Worm (Caenorhabditis elegans) whole organism, L1 larva: ENCODE data around the gene Y94A7B.11.

Experiments
- efl-3 ChIP-seq: fragments of 200-800 bp; sonication (Bioruptor generic); optimal IDR thresholded peaks from 2 replicates; lab custom pipeline; 2018; ENCODE audit warnings: mild to moderate bottlenecking, missing genetic modification characterization, missing compliant biosample characterization
- hlh-17 ChIP-seq: fragments of 200-800 bp; sonication (Bioruptor generic); optimal IDR thresholded peaks from 2 replicates; lab custom pipeline; 2018; ENCODE audit warnings: missing genetic modification characterization, mild to moderate bottlenecking, missing compliant biosample characterization, moderate library complexity, borderline replicate concordance

DNA sequence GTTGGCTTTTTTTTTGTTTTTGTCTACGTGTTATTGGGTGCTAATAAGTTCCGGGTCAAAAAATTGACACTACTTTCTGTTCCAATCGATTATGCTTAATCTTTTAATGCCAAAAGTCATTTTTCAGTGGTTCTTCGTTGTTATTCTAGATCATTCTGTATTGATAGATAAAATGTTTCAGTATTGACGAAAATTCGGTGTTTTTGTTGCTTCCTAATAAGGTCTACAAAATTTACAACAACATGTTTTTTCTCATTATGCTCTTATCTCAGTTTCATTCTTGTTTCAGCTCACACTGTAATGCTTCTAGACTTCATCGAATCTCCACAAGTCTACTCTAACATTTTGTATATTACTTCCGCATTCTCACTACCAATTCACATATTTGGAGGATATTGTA lies 28.9 kb upstream of the Y94A7B.11 start, which contains the start of gene srh-303:
- TF ChIP-seq hlh-17 (no peak), efl-3 (GFP tag; lab: Kevin White, UChicago) (no peak)
